Worm (Caenorhabditis elegans) whole organism, L4 larva: Measurements from ENCODE around the gene ZC21.10.

ENCODE experiments used
- F49E8.2 ChIP-seq: sonication (generic microtip); optimal IDR thresholded peaks from 2 replicates; lab custom pipeline; 2016; ENCODE audit warnings: missing compliant biosample characterization, mild to moderate bottlenecking, missing genetic modification characterization, borderline replicate concordance
- T20F7.1 ChIP-seq: fragments of 200-800 bp; sonication (Bioruptor generic); optimal IDR thresholded peaks from 2 replicates; lab custom pipeline; 2018; ENCODE audit warnings: mild to moderate bottlenecking, missing genetic modification characterization, missing compliant biosample characterization
- Y48G9A.11 ChIP-seq: fragments of 200-800 bp; sonication (Bioruptor generic); IDR thresholded peaks from 2 replicates; pipeline ENCODE4 v1.3.6; 2022; ENCODE audit warnings: missing genetic modification reagents, missing genetic modification characterization, missing compliant biosample characterization
- ces-1 ChIP-seq: fragments of 150-350 bp; sonication (generic microtip); optimal IDR thresholded peaks from 4 replicates; lab custom pipeline; 2014; ENCODE audit warnings: missing biosample characterization, missing genetic modification reagents, missing genetic modification characterization
- fos-1 ChIP-seq: fragments of 150-350 bp; optimal IDR thresholded peaks from 2 replicates; lab custom pipeline; 2014; ENCODE audit warnings: missing biosample characterization, missing genetic modification characterization
- lin-13 ChIP-seq: fragments of 150-350 bp; optimal IDR thresholded peaks from 2 replicates; lab custom pipeline; 2014; ENCODE audit warnings: missing biosample characterization, missing genetic modification reagents, missing genetic modification characterization
- lir-3 ChIP-seq: sonication (generic microtip); optimal IDR thresholded peaks from 2 replicates; lab custom pipeline; 2016; ENCODE audit warnings: mild to moderate bottlenecking, missing genetic modification characterization, missing compliant biosample characterization
- mes-2 ChIP-seq: sonication (generic microtip); optimal IDR thresholded peaks from 2 replicates; lab custom pipeline; 2016; ENCODE audit warnings: missing genotype, mild to moderate bottlenecking, missing genetic modification characterization, missing compliant biosample characterization; ENCODE audit not compliant: poor library complexity, severe bottlenecking
- nhr-102 ChIP-seq: sonication (generic microtip); optimal IDR thresholded peaks from 2 replicates; lab custom pipeline; 2016; ENCODE audit warnings: mild to moderate bottlenecking, missing genetic modification characterization, moderate library complexity, missing compliant biosample characterization
- nhr-111 ChIP-seq: fragments of 200-800 bp; sonication (Bioruptor generic); optimal IDR thresholded peaks from 2 replicates; lab custom pipeline; 2018; ENCODE audit warnings: mild to moderate bottlenecking, missing genetic modification characterization, missing compliant biosample characterization
- unc-39 ChIP-seq: sonication (generic microtip); optimal IDR thresholded peaks from 2 replicates; lab custom pipeline; 2017; ENCODE audit warnings: missing biosample characterization, missing genetic modification characterization
- ztf-11 ChIP-seq: fragments of 150-350 bp; optimal IDR thresholded peaks from 2 replicates; lab custom pipeline; 2014; ENCODE audit warnings: missing biosample characterization, missing genetic modification characterization

DNA sequence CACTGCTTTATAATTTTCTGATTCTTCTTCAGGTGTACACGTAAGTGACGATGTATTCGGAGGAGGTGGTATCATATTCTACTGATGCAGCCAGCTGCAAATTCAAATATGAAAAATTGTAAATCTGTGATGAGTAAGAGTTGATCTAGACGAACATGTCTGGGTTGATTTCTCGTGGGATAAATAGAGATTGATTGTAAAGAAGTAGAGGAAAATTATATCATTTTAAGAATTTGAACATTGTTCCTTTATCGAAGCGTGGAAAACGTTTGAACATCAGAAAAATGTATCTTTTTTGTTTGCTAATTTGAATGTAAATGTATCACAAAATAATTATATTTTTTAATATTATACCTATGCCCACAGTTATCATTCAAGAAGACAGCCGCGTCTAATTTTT, 15.6 kb downstream of the ZC21.10 start, which contains the start of gene ZC21.6:
- TF ChIP-seq mes-2 (tag; lab: Kevin White, UChicago) (no peak), ztf-11 (no peak), lir-3 (no peak), nhr-111 (GFP tag; lab: Kevin White, UChicago) (no peak), Y48G9A.11 (GFP tag; lab: Robert Waterston, UW) (no peak), unc-39 (tag; lab: Kevin White, UChicago) (no peak), F49E8.2 (tag; lab: Kevin White, UChicago) (no peak), fos-1 (tag; lab: Kevin White, UChicago) (no peak), T20F7.1 (GFP tag; lab: Kevin White, UChicago) (no peak), lin-13 (GFP tag; lab: Kevin White, UChicago) (no peak), ces-1 (no peak), nhr-102 (tag; lab: Kevin White, UChicago) (no peak)
